Fruit fly (Drosophila melanogaster) whole organism, adult: ENCODE results near the gene Klc.

Source experiments
- CG11617 ChIP-seq: fragments of 200-800 bp; sonication (Bioruptor generic); optimal IDR thresholded peaks from 2 replicates; lab custom pipeline; 2017; ENCODE audit warnings: mild to moderate bottlenecking, missing biosample characterization, missing genetic modification reagents, missing genetic modification characterization
- CG12768 ChIP-seq: fragments of 200-800 bp; sonication (Bioruptor generic); optimal IDR thresholded peaks from 2 replicates; lab custom pipeline; 2017; ENCODE audit warnings: missing biosample characterization, missing genetic modification characterization, mild to moderate bottlenecking, moderate library complexity, missing genetic modification reagents
- CG14711 ChIP-seq: fragments of 200-800 bp; sonication (Bioruptor generic); optimal IDR thresholded peaks from 2 replicates; lab custom pipeline; 2018; ENCODE audit warnings: missing biosample characterization, mild to moderate bottlenecking, missing genetic modification characterization, moderate library complexity
- CG1620 ChIP-seq: fragments of 200-800 bp; sonication (Bioruptor generic); optimal IDR thresholded peaks from 2 replicates; lab custom pipeline; 2016; ENCODE audit warnings: missing biosample characterization, missing genetic modification characterization
- CG33017 ChIP-seq: fragments of 200-800 bp; sonication (Bioruptor generic); optimal IDR thresholded peaks from 2 replicates; lab custom pipeline; 2018; ENCODE audit warnings: missing biosample characterization, mild to moderate bottlenecking, missing genetic modification characterization, moderate library complexity
- CG5204 ChIP-seq: fragments of 200-800 bp; sonication (Bioruptor generic); optimal IDR thresholded peaks from 2 replicates; lab custom pipeline; 2016; ENCODE audit warnings: missing biosample characterization, missing genetic modification characterization
- CG7045 ChIP-seq: fragments of 200-800 bp; sonication (Bioruptor generic); optimal IDR thresholded peaks from 2 replicates; lab custom pipeline; 2017; ENCODE audit warnings: missing biosample characterization, mild to moderate bottlenecking, missing genetic modification characterization
- CG7101 ChIP-seq: fragments of 200-800 bp; sonication (Bioruptor generic); optimal IDR thresholded peaks from 2 replicates; lab custom pipeline; 2018; ENCODE audit warnings: missing biosample characterization, mild to moderate bottlenecking, missing genetic modification characterization, moderate library complexity
- Clk ChIP-seq: fragments of 200-800 bp; sonication (Bioruptor generic); optimal IDR thresholded peaks from 2 replicates; lab custom pipeline; 2017; ENCODE audit warnings: missing biosample characterization, missing genetic modification characterization
- Crg-1 ChIP-seq: fragments of 200-800 bp; sonication (Bioruptor generic); optimal IDR thresholded peaks from 2 replicates; lab custom pipeline; 2016; ENCODE audit warnings: missing biosample characterization, missing genetic modification characterization
- Hr96 ChIP-seq: fragments of 200-800 bp; sonication (Bioruptor generic); optimal IDR thresholded peaks from 2 replicates; lab custom pipeline; 2016; ENCODE audit warnings: missing biosample characterization, missing genetic modification characterization
- Mnt ChIP-seq: fragments of 200-800 bp; sonication (Bioruptor generic); optimal IDR thresholded peaks from 2 replicates; lab custom pipeline; 2016; ENCODE audit warnings: missing biosample characterization, mild to moderate bottlenecking, missing genetic modification characterization
- bab1 ChIP-seq: fragments of 200-800 bp; sonication (Bioruptor generic); optimal IDR thresholded peaks from 3 replicates; lab custom pipeline; 2019; ENCODE audit warnings: missing biosample characterization, mild to moderate bottlenecking, missing genetic modification characterization, moderate library complexity
- cic ChIP-seq: fragments of 200-800 bp; sonication (Bioruptor generic); optimal IDR thresholded peaks from 2 replicates; lab custom pipeline; 2017; ENCODE audit warnings: missing biosample characterization, mild to moderate bottlenecking, missing genetic modification characterization, moderate library complexity
- cnc ChIP-seq, 2 experiments: fragments of >200 bp; optimal IDR thresholded peaks; 2 replicates each; lab custom pipeline; 2017
- kay ChIP-seq: fragments of 200-800 bp; sonication (Bioruptor generic); peaks from one replicate; lab custom pipeline; 2016; ENCODE audit warnings: missing biosample characterization, missing genetic modification characterization, borderline replicate concordance
- ovo ChIP-seq: fragments of 200-800 bp; sonication (Bioruptor generic); optimal IDR thresholded peaks from 2 replicates; lab custom pipeline; 2016; ENCODE audit warnings: missing biosample characterization, missing genetic modification characterization
- pad ChIP-seq: fragments of 200-800 bp; sonication (Bioruptor generic); optimal IDR thresholded peaks from 3 replicates; lab custom pipeline; 2017; ENCODE audit warnings: missing biosample characterization, missing genetic modification characterization, mild to moderate bottlenecking, moderate library complexity, missing genetic modification reagents
- tj ChIP-seq: fragments of 200-800 bp; sonication (Bioruptor generic); optimal IDR thresholded peaks from 3 replicates; lab custom pipeline; 2017; ENCODE audit warnings: missing biosample characterization, mild to moderate bottlenecking, missing genetic modification characterization, moderate library complexity
- toe ChIP-seq: fragments of 200-800 bp; sonication (Bioruptor generic); optimal IDR thresholded peaks from 2 replicates; lab custom pipeline; 2016; ENCODE audit warnings: missing biosample characterization, missing genetic modification characterization

Gene Klc

DNA sequence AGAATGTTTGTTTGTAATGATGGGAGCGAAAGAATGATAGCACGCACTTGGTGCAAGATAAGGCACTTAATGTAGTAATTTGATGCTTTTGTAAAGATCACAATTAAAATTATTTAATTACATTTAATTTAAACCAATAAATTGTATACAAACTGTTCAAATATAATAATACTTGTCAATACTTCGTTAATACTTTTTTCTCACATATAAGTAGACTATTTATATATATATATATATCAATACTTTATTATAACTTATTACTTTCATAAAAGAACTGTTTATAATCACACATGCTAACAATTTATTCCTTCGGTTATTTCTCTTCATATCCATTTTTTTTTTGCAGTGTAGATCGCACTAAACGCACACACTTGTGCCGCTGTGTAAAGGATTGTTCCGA lies 32.2 kb downstream of the Klc start:
- no peak for TF ChIP-seq pad (GFP tag; lab: Kevin White, UChicago)
- TF ChIP-seq cnc (optimal IDR thresholded peaks at IDR 0.05; lab: Kevin White, UChicago): no peak
- no peak for TF ChIP-seq Hr96 (GFP tag; lab: Kevin White, UChicago)
- no peak for TF ChIP-seq Mnt
- no peak for TF ChIP-seq CG5204 (GFP tag; lab: Kevin White, UChicago)
- no peak for TF ChIP-seq CG12768 (GFP tag; lab: Kevin White, UChicago)
- no peak for TF ChIP-seq bab1 (GFP tag; lab: Kevin White, UChicago)
- no peak for TF ChIP-seq tj (GFP tag; lab: Kevin White, UChicago)
- TF ChIP-seq CG14711 (tag; lab: Kevin White, UChicago): no peak
- TF ChIP-seq CG7045: no peak
- TF ChIP-seq kay (GFP tag; lab: Kevin White, UChicago): no peak
- no peak for TF ChIP-seq toe (GFP tag; lab: Kevin White, UChicago)
- TF ChIP-seq CG33017 (tag; lab: Kevin White, UChicago): no peak
- no peak for TF ChIP-seq ovo (GFP tag; lab: Kevin White, UChicago)
- no peak for TF ChIP-seq Crg-1 (GFP tag; lab: Kevin White, UChicago)
- no peak for TF ChIP-seq CG7101 (tag; lab: Kevin White, UChicago)
- no peak for TF ChIP-seq CG11617 (GFP tag; lab: Kevin White, UChicago)
- TF ChIP-seq CG1620 (GFP tag; lab: Kevin White, UChicago): no peak
- no peak for TF ChIP-seq cic (GFP tag; lab: Kevin White, UChicago)
- no peak for TF ChIP-seq Clk

- TF ChIP-seq tj (GFP tag; lab: Kevin White, UChicago) (peak; percentile 97), CG14711 (tag; lab: Kevin White, UChicago) (no peak), CG7045 (no peak), Crg-1 (GFP tag; lab: Kevin White, UChicago) (no peak)
Measured at dm6 chr3L:12716661-12717060, 33.2 kb downstream of the Klc start.

dm6 chr3L:12714588-12715196 lies 35.2 kb downstream of the Klc start:
- TF ChIP-seq CG7101 (tag; lab: Kevin White, UChicago) (no peak), kay (GFP tag; lab: Kevin White, UChicago) (no peak), tj (GFP tag; lab: Kevin White, UChicago) (no peak), cic (GFP tag; lab: Kevin White, UChicago) (no peak), CG11617 (GFP tag; lab: Kevin White, UChicago) (no peak), CG14711 (tag; lab: Kevin White, UChicago) (no peak), toe (GFP tag; lab: Kevin White, UChicago) (no peak), CG5204 (GFP tag; lab: Kevin White, UChicago) (no peak), Hr96 (GFP tag; lab: Kevin White, UChicago) (no peak)

dm6 chr3L:12711418-12711817 lies 38.4 kb downstream of the Klc start:
- no peak for TF ChIP-seq Clk
- TF ChIP-seq Hr96 (GFP tag; lab: Kevin White, UChicago): no peak
- TF ChIP-seq CG33017 (tag; lab: Kevin White, UChicago): no peak
- TF ChIP-seq pad (GFP tag; lab: Kevin White, UChicago): no peak
- no peak for TF ChIP-seq bab1 (GFP tag; lab: Kevin White, UChicago)

dm6 chr3L:12706456-12706855 lies 43.4 kb downstream of the Klc start:
- TF ChIP-seq toe (GFP tag; lab: Kevin White, UChicago): no peak
- TF ChIP-seq CG14711 (tag; lab: Kevin White, UChicago): no peak
- no peak for TF ChIP-seq pad (GFP tag; lab: Kevin White, UChicago)
- TF ChIP-seq ovo (GFP tag; lab: Kevin White, UChicago): no peak
- TF ChIP-seq cnc (optimal IDR thresholded peaks at IDR 0.05; lab: Kevin White, UChicago): no peak

- TF ChIP-seq CG7045: no peak
- no peak for TF ChIP-seq CG11617 (GFP tag; lab: Kevin White, UChicago)
- no peak for TF ChIP-seq CG1620 (GFP tag; lab: Kevin White, UChicago)
- no peak for TF ChIP-seq Crg-1 (GFP tag; lab: Kevin White, UChicago)
Measured at dm6 chr3L:12705377-12705776, 44.5 kb downstream of the Klc start.

- TF ChIP-seq Hr96 (GFP tag; lab: Kevin White, UChicago) (no peak), CG7101 (tag; lab: Kevin White, UChicago) (no peak), Clk (no peak), toe (GFP tag; lab: Kevin White, UChicago) (no peak), bab1 (GFP tag; lab: Kevin White, UChicago) (no peak), CG1620 (GFP tag; lab: Kevin White, UChicago) (no peak)
Measured at dm6 chr3L:12704335-12704734, 45.5 kb downstream of the Klc start.
